Worm (Caenorhabditis elegans) whole organism, L2 larva: ENCODE data around the gene nas-18.

Source experiments
- F13H6.1 ChIP-seq: sonication (generic microtip); optimal IDR thresholded peaks from 2 replicates; lab custom pipeline; 2016; ENCODE audit warnings: missing genetic modification characterization, missing compliant biosample characterization
- ama-1 ChIP-seq: fragments of 150-350 bp; optimal IDR thresholded peaks from 2 replicates; lab custom pipeline; 2018; ENCODE audit warnings: inconsistent platforms
- blmp-1 ChIP-seq: sonication (generic microtip); optimal IDR thresholded peaks from 2 replicates; lab custom pipeline; 2017; ENCODE audit warnings: missing genetic modification characterization, mild to moderate bottlenecking, missing compliant biosample characterization, antibody characterized with exemption, moderate library complexity; ENCODE audit not compliant: insufficient read depth
- elt-3 ChIP-seq: sonication (generic microtip); optimal IDR thresholded peaks from 2 replicates; lab custom pipeline; 2017; ENCODE audit warnings: missing biosample characterization, missing genetic modification characterization
- fos-1 ChIP-seq: fragments of 150-350 bp; optimal IDR thresholded peaks from 2 replicates; lab custom pipeline; 2014; ENCODE audit warnings: missing biosample characterization, missing genetic modification characterization
- mab-5 ChIP-seq: fragments of 150-350 bp; optimal IDR thresholded peaks from 2 replicates; lab custom pipeline; 2014; ENCODE audit warnings: missing biosample characterization, missing genetic modification characterization
- nhr-12 ChIP-seq: fragments of 150-350 bp; optimal IDR thresholded peaks from 2 replicates; lab custom pipeline; 2014; ENCODE audit warnings: missing biosample characterization, missing genetic modification characterization
- nhr-237 ChIP-seq: fragments of 150-350 bp; optimal IDR thresholded peaks from 2 replicates; lab custom pipeline; 2014; ENCODE audit warnings: missing biosample characterization, missing genetic modification characterization
- snpc-4 ChIP-seq: fragments of 150-350 bp; optimal IDR thresholded peaks from 2 replicates; lab custom pipeline; 2014; ENCODE audit warnings: missing biosample characterization, missing genetic modification characterization

ce11 chrV:11438464-11438863, 42.2 kb downstream of the nas-18 start, which contains the start of gene dmsr-1:
- TF ChIP-seq fos-1 (no peak), nhr-237 (tag; lab: Kevin White, UChicago) (no peak), ama-1 (no peak), blmp-1 (tag; lab: Kevin White, UChicago) (no peak), elt-3 (tag; lab: Kevin White, UChicago) (no peak), snpc-4 (tag; lab: Kevin White, UChicago) (no peak), F13H6.1 (tag; lab: Kevin White, UChicago) (no peak), mab-5 (tag; lab: Kevin White, UChicago) (no peak), nhr-12 (tag; lab: Kevin White, UChicago) (no peak)
